Worm (Caenorhabditis elegans): ENCODE results near the gene athp-1.
A peak's percentile ranks its signal among the peaks of the same experiment; 100 is the strongest.

The athp-1 gene

ce11 chrIII:10844873-10845272, 36.7 kb upstream of the athp-1 start, which contains the start of gene pde-12 (continued):
- TF ChIP-seq lin-11 (tag; optimal IDR thresholded peaks at IDR 0.05) = peak; percentile 77
- no peak for TF ChIP-seq zag-1 (tag; optimal IDR thresholded peaks at IDR 0.05)
- peak; percentile 46 for TF ChIP-seq ztf-4 (tag; optimal IDR thresholded peaks at IDR 0.05)
- TF ChIP-seq lin-39 (tag; optimal IDR thresholded peaks at IDR 0.05) = no peak
- TF ChIP-seq ztf-1 (GFP tag; conservative IDR thresholded peaks at IDR 0.05) = no peak
- no peak for TF ChIP-seq mbf-1 (tag; optimal IDR thresholded peaks at IDR 0.05)

ce11 chrIII:10848858-10849257, 32.7 kb upstream of the athp-1 start, which contains the start of the genes fbxb-85 and hex-3:
Gene fbxb-85, minus strand, starts transcription at chrIII:10848963.
Gene hex-3, plus strand, starts transcription at chrIII:10849222.
- TF ChIP-seq alr-1 (tag; optimal IDR thresholded peaks at IDR 0.05) = peak; percentile 69
- TF ChIP-seq elt-3 (tag; optimal IDR thresholded peaks at IDR 0.05) = no peak
- TF ChIP-seq ceh-82 (tag; optimal IDR thresholded peaks at IDR 0.05) = peak; percentile 62
- TF ChIP-seq R02D3.7 (tag; optimal IDR thresholded peaks at IDR 0.05) = peak; percentile 65
- peak; percentile 60 for TF ChIP-seq skn-1 (tag; optimal IDR thresholded peaks at IDR 0.05)
- peak; percentile 84 for TF ChIP-seq snpc-4 (tag; optimal IDR thresholded peaks at IDR 0.05)
- peak; percentile 77 for TF ChIP-seq fos-1 (tag; optimal IDR thresholded peaks at IDR 0.05)
- TF ChIP-seq aly-2 (tag; optimal IDR thresholded peaks at IDR 0.05) = no peak
- peak; percentile 69 for TF ChIP-seq nhr-77 (tag; optimal IDR thresholded peaks at IDR 0.05)
- peak; percentile 75 for TF ChIP-seq sem-4 (tag; optimal IDR thresholded peaks at IDR 0.05)
- peak; percentile 98 for TF ChIP-seq unc-55 (GFP tag; optimal IDR thresholded peaks at IDR 0.05)
- TF ChIP-seq nhr-6 (tag; optimal IDR thresholded peaks at IDR 0.05) = peak; percentile 89
- TF ChIP-seq crh-2 (tag; optimal IDR thresholded peaks at IDR 0.05) = peak; percentile 97
- peak; percentile 73 for TF ChIP-seq nhr-129 (tag; optimal IDR thresholded peaks at IDR 0.05)
- peak; percentile 97 for TF ChIP-seq gmeb-1 (tag; optimal IDR thresholded peaks at IDR 0.05)
- peak; percentile 97 for TF ChIP-seq C34F6.9 (tag; optimal IDR thresholded peaks at IDR 0.05)
- peak; percentile 60 for TF ChIP-seq ZK546.5 (tag; optimal IDR thresholded peaks at IDR 0.05)
- peak; percentile 53 for TF ChIP-seq blmp-1 (tag; optimal IDR thresholded peaks at IDR 0.05; ENCODE audit: insufficient read depth)
- peak; percentile 86 for TF ChIP-seq ztf-4 (tag; optimal IDR thresholded peaks at IDR 0.05)
- TF ChIP-seq nhr-10 (tag; optimal IDR thresholded peaks at IDR 0.05) = peak; percentile 78
- peak; percentile 22 for TF ChIP-seq nhr-237 (tag; optimal IDR thresholded peaks at IDR 0.05)
- TF ChIP-seq egl-27 (tag; optimal IDR thresholded peaks at IDR 0.05) = peak; percentile 95
- TF ChIP-seq lsy-2 (tag; optimal IDR thresholded peaks at IDR 0.05) = peak; percentile 93 to 96
- TF ChIP-seq dmd-4 (tag; optimal IDR thresholded peaks at IDR 0.05) = peak; percentile 19
- peak; percentile 92 for TF ChIP-seq nhr-21 (tag; optimal IDR thresholded peaks at IDR 0.05)
- peak; percentile 95 for TF ChIP-seq nhr-25 (tag; optimal IDR thresholded peaks at IDR 0.05)
- TF ChIP-seq mab-5 (tag; optimal IDR thresholded peaks at IDR 0.05) = peak; percentile 94
- peak; percentile 92 for TF ChIP-seq lin-13 (GFP tag; optimal IDR thresholded peaks at IDR 0.05)
- no peak for TF ChIP-seq ztf-1 (GFP tag; conservative IDR thresholded peaks at IDR 0.05)
- peak; percentile 92 for TF ChIP-seq F13H6.1 (tag; optimal IDR thresholded peaks at IDR 0.05)
- TF ChIP-seq lin-11 (tag; optimal IDR thresholded peaks at IDR 0.05) = peak; percentile 96
- TF ChIP-seq sma-3 (GFP tag; optimal IDR thresholded peaks at IDR 0.05) = peak; percentile 99
- no peak for TF ChIP-seq unc-39 (tag; optimal IDR thresholded peaks at IDR 0.05)
- peak; percentile 54 for TF ChIP-seq Y55F3AM.14 (GFP tag; optimal IDR thresholded peaks at IDR 0.05)
- TF ChIP-seq sma-9 (GFP tag; optimal IDR thresholded peaks at IDR 0.05) = peak; percentile 95
- no peak for TF ChIP-seq sma-9 (tag; optimal IDR thresholded peaks at IDR 0.05)
- TF ChIP-seq mdl-1 (tag; optimal IDR thresholded peaks at IDR 0.05) = peak; percentile 22 to 53
- TF ChIP-seq elt-1 (tag; optimal IDR thresholded peaks at IDR 0.05) = no peak
- peak; percentile 18 for TF ChIP-seq ztf-11 (tag; optimal IDR thresholded peaks at IDR 0.05)
- TF ChIP-seq ceh-16 (tag; optimal IDR thresholded peaks at IDR 0.05) = peak; percentile 81
- no peak for TF ChIP-seq peb-1 (tag; optimal IDR thresholded peaks at IDR 0.05)
- peak; percentile 33 for TF ChIP-seq unc-62 (GFP tag; optimal IDR thresholded peaks at IDR 0.05)
- TF ChIP-seq nhr-11 (tag; optimal IDR thresholded peaks at IDR 0.05) = no peak
- TF ChIP-seq ama-1 (optimal IDR thresholded peaks at IDR 0.05) = peak; percentile 48
- TF ChIP-seq nhr-12 (tag; optimal IDR thresholded peaks at IDR 0.05) = peak; percentile 12
- no peak for TF ChIP-seq nhr-23 (tag; optimal IDR thresholded peaks at IDR 0.05)
- TF ChIP-seq lin-39 (tag; optimal IDR thresholded peaks at IDR 0.05) = no peak
- no peak for TF ChIP-seq mbf-1 (tag; optimal IDR thresholded peaks at IDR 0.05)
- peak; percentile 70 for TF ChIP-seq zag-1 (tag; optimal IDR thresholded peaks at IDR 0.05)
